Worm (Caenorhabditis elegans): ENCODE data around the gene Y40B10A.11.

Gene Y40B10A.11

DNA sequence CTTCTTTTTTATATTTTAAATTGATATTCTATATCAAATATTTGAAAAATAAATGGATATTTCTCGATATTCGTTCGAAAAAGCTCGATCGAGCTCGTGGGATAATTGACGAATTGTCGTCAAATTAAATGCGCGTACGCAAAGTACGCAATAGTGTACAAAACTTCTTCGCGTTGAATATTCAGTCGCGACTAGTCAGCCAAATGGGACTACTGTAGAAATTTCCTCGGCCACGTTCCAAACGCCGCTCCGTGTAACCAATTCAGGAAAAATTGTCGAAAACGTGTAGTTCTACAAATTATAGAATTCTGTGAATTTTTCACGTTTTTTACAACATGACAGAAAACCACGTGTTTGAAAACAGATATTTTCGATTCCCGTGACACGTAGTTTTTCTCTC, 43.0 kb downstream of the Y40B10A.11 start:
- TF ChIP-seq unc-130 (GFP tag; optimal IDR thresholded peaks at IDR 0.05): peak; percentile 87
- no peak for TF ChIP-seq fkh-3 (tag; optimal IDR thresholded peaks at IDR 0.05)
- no peak for TF ChIP-seq ccch-3 (GFP tag; optimal IDR thresholded peaks at IDR 0.05)
- TF ChIP-seq let-526 (GFP tag; IDR thresholded peaks at IDR 0.05): 0 out of 2 replicates have a peak, but pooled peaks have one; percentile 52
- TF ChIP-seq rpc-1 (optimal IDR thresholded peaks at IDR 0.05): no peak
- TF ChIP-seq rpc-1 (tag; optimal IDR thresholded peaks at IDR 0.05): no peak
- TF ChIP-seq nhr-90 (tag; optimal IDR thresholded peaks at IDR 0.05): peak; percentile 0
- TF ChIP-seq B0336.3 (GFP tag; IDR thresholded peaks at IDR 0.05): peak; percentile 65
- no peak for TF ChIP-seq ztf-3 (GFP tag; optimal IDR thresholded peaks at IDR 0.05)
- TF ChIP-seq Y53F4B.3 (GFP tag; IDR thresholded peaks at IDR 0.05): peak; percentile 41; the same call in 1 of the 2 replicates
- TF ChIP-seq T26A5.8 (tag; optimal IDR thresholded peaks at IDR 0.05): no peak
- TF ChIP-seq lin-40 (tag; optimal IDR thresholded peaks at IDR 0.05): no peak
- peak; percentile 87 for TF ChIP-seq rcor-1 (GFP tag; IDR thresholded peaks at IDR 0.05)
- TF ChIP-seq ztf-28 (GFP tag; IDR thresholded peaks at IDR 0.05): peak; percentile 84; the same call in 1 of the 2 replicates
- TF ChIP-seq mxl-1 (tag; optimal IDR thresholded peaks at IDR 0.05): no peak
- no peak for TF ChIP-seq F52B5.7 (tag; optimal IDR thresholded peaks at IDR 0.05)
- no peak for TF ChIP-seq hlh-12 (tag; optimal IDR thresholded peaks at IDR 0.05)
- TF ChIP-seq lin-26 (GFP tag; IDR thresholded peaks at IDR 0.05): no peak
- peak; percentile 93 for TF ChIP-seq dox-1 (GFP tag; IDR thresholded peaks at IDR 0.05)
- no peak for TF ChIP-seq tbx-9 (tag; optimal IDR thresholded peaks at IDR 0.05; ENCODE audit: borderline replicate concordance)
- peak; percentile 57; the same call in 1 of the 2 replicates for TF ChIP-seq lir-1 (GFP tag; conservative IDR thresholded peaks at IDR 0.05)
- no peak for TF ChIP-seq nfya-2 (GFP tag; IDR thresholded peaks at IDR 0.05)
- TF ChIP-seq nhr-80 (tag; optimal IDR thresholded peaks at IDR 0.05): peak; percentile 61
- TF ChIP-seq egl-44 (GFP tag; IDR thresholded peaks at IDR 0.05): 0 out of 2 replicates have a peak, but pooled peaks have one; percentile 41
- TF ChIP-seq hsf-1 (GFP tag; IDR thresholded peaks at IDR 0.05): no peak
- peak; percentile 29 for TF ChIP-seq snpc-4 (GFP tag; optimal IDR thresholded peaks at IDR 0.05)
- peak in 2 of 4 experiments; percentile 25 to 30 for TF ChIP-seq snpc-4 (tag; optimal IDR thresholded peaks at IDR 0.05)
- no peak for TF ChIP-seq F57C9.4 (tag; optimal IDR thresholded peaks at IDR 0.05)
- TF ChIP-seq B0035.1 (tag; optimal IDR thresholded peaks at IDR 0.05): no peak
- TF ChIP-seq bed-2 (GFP tag; IDR thresholded peaks at IDR 0.05): 0 out of 2 replicates have a peak, but pooled peaks have one; percentile 27
- peak; percentile 44; the same call in 1 of the 2 replicates for TF ChIP-seq cebp-1 (GFP tag; IDR thresholded peaks at IDR 0.05)
- TF ChIP-seq cebp-1 (tag; optimal IDR thresholded peaks at IDR 0.05): peak; percentile 35
- no peak for TF ChIP-seq F57A8.1 (GFP tag; optimal IDR thresholded peaks at IDR 0.05)
- TF ChIP-seq xnd-1 (tag; optimal IDR thresholded peaks at IDR 0.05): peak; percentile 27
- TF ChIP-seq mcd-1 (GFP tag; IDR thresholded peaks at IDR 0.05): peak; percentile 86
- no peak for TF ChIP-seq dpff-1 (tag; optimal IDR thresholded peaks at IDR 0.05)
- no peak for TF ChIP-seq hlh-26 (GFP tag; conservative IDR thresholded peaks at IDR 0.05)
- TF ChIP-seq D2030.7 (GFP tag; IDR thresholded peaks at IDR 0.05): peak; percentile 90
- TF ChIP-seq ama-1 (optimal IDR thresholded peaks at IDR 0.05): no peak
- no peak for TF ChIP-seq ama-1 (GFP tag; optimal IDR thresholded peaks at IDR 0.05)
- no peak for TF ChIP-seq mel-28 (tag; optimal IDR thresholded peaks at IDR 0.05; ENCODE audit: borderline replicate concordance)
- no peak for TF ChIP-seq ceh-40 (GFP tag; IDR thresholded peaks at IDR 0.05)
- TF ChIP-seq atf-7 (tag; optimal IDR thresholded peaks at IDR 0.05): no peak
- TF ChIP-seq F55B11.4 (tag; optimal IDR thresholded peaks at IDR 0.05; ENCODE audit: borderline replicate concordance, insufficient read depth): no peak
- TF ChIP-seq madf-6 (GFP tag; IDR thresholded peaks at IDR 0.05): peak; percentile 90
- TF ChIP-seq ceh-27 (GFP tag; optimal IDR thresholded peaks at IDR 0.05): peak; percentile 43
- TF ChIP-seq lsy-27 (tag; optimal IDR thresholded peaks at IDR 0.05; ENCODE audit: borderline replicate concordance, insufficient read depth): no peak
- TF ChIP-seq F23B12.7 (tag; optimal IDR thresholded peaks at IDR 0.05; ENCODE audit: insufficient read depth): no peak
- peak; percentile 72 for TF ChIP-seq Y79H2A.3 (GFP tag; conservative IDR thresholded peaks at IDR 0.05)
- no peak for TF ChIP-seq sptf-2 (GFP tag; optimal IDR thresholded peaks at IDR 0.05)

Measured in whole organism, young adult.